Fruit fly (Drosophila melanogaster): Measurements from ENCODE around the gene dls.

The dls gene

dm6 chr3L:16217935-16218334 lies 16.8 kb downstream of the dls start (continued):
- peak; percentile 41 for TF ChIP-seq net (GFP tag; optimal IDR thresholded peaks at IDR 0.05)
- peak; percentile 78 for TF ChIP-seq Lpt (GFP tag; optimal IDR thresholded peaks at IDR 0.05)
- peak; percentile 10 for TF ChIP-seq esn (GFP tag; optimal IDR thresholded peaks at IDR 0.05)
- TF ChIP-seq lz (GFP tag; optimal IDR thresholded peaks at IDR 0.05), result peak; percentile 11
- peak; percentile 65 for TF ChIP-seq Gug (GFP tag; IDR thresholded peaks at IDR 0.05)
- TF ChIP-seq Met (GFP tag; optimal IDR thresholded peaks at IDR 0.05), result peak; percentile 49
- TF ChIP-seq CG6854 (GFP tag; optimal IDR thresholded peaks at IDR 0.05), result no peak
- TF ChIP-seq salr (GFP tag; optimal IDR thresholded peaks at IDR 0.05), result peak in 1 of 2 experiments; percentile 69
- peak; percentile 66 for TF ChIP-seq OdsH (GFP tag; optimal IDR thresholded peaks at IDR 0.05)
- peak; percentile 75 for TF ChIP-seq achi (GFP tag; optimal IDR thresholded peaks at IDR 0.05)
- TF ChIP-seq fkh (GFP tag; optimal IDR thresholded peaks at IDR 0.05), result no peak
- peak; percentile 72 for TF ChIP-seq CG10631 (GFP tag; optimal IDR thresholded peaks at IDR 0.05)
- peak; percentile 43 for TF ChIP-seq CG4318 (GFP tag; optimal IDR thresholded peaks at IDR 0.05)
- peak; percentile 11 for TF ChIP-seq Hr39 (GFP tag; optimal IDR thresholded peaks at IDR 0.05)
- TF ChIP-seq CG10669 (GFP tag; optimal IDR thresholded peaks at IDR 0.05), result peak; percentile 38
- TF ChIP-seq CG9139 (GFP tag; optimal IDR thresholded peaks at IDR 0.05), result no peak
- peak; percentile 5 for TF ChIP-seq CG34406 (GFP tag; optimal IDR thresholded peaks at IDR 0.05)
- peak; percentile 34 for TF ChIP-seq fd59A (GFP tag; optimal IDR thresholded peaks at IDR 0.05)
- TF ChIP-seq Ets96B (tag; optimal IDR thresholded peaks at IDR 0.05), result peak; percentile 40
- TF ChIP-seq CG7368 (GFP tag; optimal IDR thresholded peaks at IDR 0.05), result no peak
- TF ChIP-seq CG8632 (GFP tag; optimal IDR thresholded peaks at IDR 0.05), result no peak
- TF ChIP-seq Hr38 (GFP tag; optimal IDR thresholded peaks at IDR 0.05), result no peak
- peak; percentile 28 for TF ChIP-seq topi (GFP tag; optimal IDR thresholded peaks at IDR 0.05)
- TF ChIP-seq CG11762 (GFP tag; optimal IDR thresholded peaks at IDR 0.05; ENCODE audit: insufficient read depth), result peak; percentile 43
- TF ChIP-seq Hr4 (GFP tag; optimal IDR thresholded peaks at IDR 0.05), result peak; percentile 84
- TF ChIP-seq cyc (GFP tag; optimal IDR thresholded peaks at IDR 0.05), result peak; percentile 21
- no peak for TF ChIP-seq svp (GFP tag)
- no peak for TF ChIP-seq CG31627 (GFP tag; optimal IDR thresholded peaks at IDR 0.05)
- no peak for TF ChIP-seq Sox102F (GFP tag; optimal IDR thresholded peaks at IDR 0.05)
- TF ChIP-seq Ets21C (GFP tag; optimal IDR thresholded peaks at IDR 0.05), result no peak
- no peak for TF ChIP-seq vri (GFP tag; optimal IDR thresholded peaks at IDR 0.05)
- TF ChIP-seq CG6808 (GFP tag; optimal IDR thresholded peaks at IDR 0.05), result peak; percentile 37
- TF ChIP-seq Blimp-1 (GFP tag; optimal IDR thresholded peaks at IDR 0.05), result no peak
- TF ChIP-seq CG6792 (GFP tag; optimal IDR thresholded peaks at IDR 0.05), result peak; percentile 30
- TF ChIP-seq Eip93F (GFP tag; optimal IDR thresholded peaks at IDR 0.05), result no peak
- peak; percentile 72 for TF ChIP-seq CG3919 (GFP tag; optimal IDR thresholded peaks at IDR 0.05)
- TF ChIP-seq CG3032 (tag; optimal IDR thresholded peaks at IDR 0.05), result peak; percentile 9
- TF ChIP-seq Eip78C (GFP tag), result peak; percentile 92
- peak; percentile 40 for TF ChIP-seq dac (GFP tag; optimal IDR thresholded peaks at IDR 0.05)
- peak; percentile 79 for TF ChIP-seq CG8119 (GFP tag; IDR thresholded peaks at IDR 0.05)
- TF ChIP-seq dsx (GFP tag; optimal IDR thresholded peaks at IDR 0.05; ENCODE audit: poor library complexity, severe bottlenecking), result peak; percentile 31
- TF ChIP-seq eg (GFP tag; IDR thresholded peaks at IDR 0.05), result peak; percentile 83

dm6 chr3L:16221278-16221677 lies 20.1 kb downstream of the dls start:
- TF ChIP-seq CG3919 (GFP tag; optimal IDR thresholded peaks at IDR 0.05) (peak; percentile 7), Hr4 (GFP tag; optimal IDR thresholded peaks at IDR 0.05) (peak; percentile 8), CG4318 (GFP tag; optimal IDR thresholded peaks at IDR 0.05) (peak; percentile 32), Eip78C (GFP tag) (peak; percentile 63), Sox102F (GFP tag; optimal IDR thresholded peaks at IDR 0.05) (no peak), CG8119 (GFP tag; IDR thresholded peaks at IDR 0.05) (0 out of 3 replicates have a peak, but pooled peaks have one; percentile 30), salr (GFP tag; optimal IDR thresholded peaks at IDR 0.05) (peak in 1 of 2 experiments; percentile 7), achi (GFP tag; optimal IDR thresholded peaks at IDR 0.05) (no peak), CG11902 (GFP tag; optimal IDR thresholded peaks at IDR 0.05) (no peak), CG6808 (GFP tag; optimal IDR thresholded peaks at IDR 0.05) (no peak), CG6276 (GFP tag; optimal IDR thresholded peaks at IDR 0.05) (peak; percentile 6), CG1621 (tag; optimal IDR thresholded peaks at IDR 0.05) (no peak), Lpt (GFP tag; optimal IDR thresholded peaks at IDR 0.05) (peak; percentile 1), Eip93F (GFP tag; optimal IDR thresholded peaks at IDR 0.05) (no peak), CG32006 (GFP tag; optimal IDR thresholded peaks at IDR 0.05) (peak; percentile 47)
